Fruit fly (Drosophila melanogaster) whole organism, embryonic: ENCODE measurements around the gene CG7914.

Source experiments
- Adf1 ChIP-seq: fragments of 200-800 bp; sonication (Bioruptor generic); IDR thresholded peaks from 2 replicates; pipeline ENCODE4 v1.3.6; 2022; ENCODE audit warnings: missing biosample characterization, missing genetic modification characterization
- Asciz ChIP-seq: fragments of 200-800 bp; sonication (Bioruptor generic); optimal IDR thresholded peaks from 2 replicates; lab custom pipeline; 2017; ENCODE audit warnings: missing biosample characterization, mild to moderate bottlenecking, missing genetic modification characterization, missing genetic modification reagents
- C15 ChIP-seq: fragments of 200-800 bp; sonication (Bioruptor generic); IDR thresholded peaks from 3 replicates; pipeline ENCODE4 v1.3.6; 2022; ENCODE audit warnings: missing biosample characterization, missing genetic modification characterization
- CG11695 ChIP-seq: fragments of 200-800 bp; sonication (Bioruptor generic); IDR thresholded peaks from 3 replicates; pipeline ENCODE4 v1.3.6; 2022; ENCODE audit warnings: missing biosample characterization, missing genetic modification characterization
- CG12071 ChIP-seq: fragments of 200-800 bp; sonication (Bioruptor generic); optimal IDR thresholded peaks from 3 replicates; lab custom pipeline; 2018; ENCODE audit warnings: missing biosample characterization, mild to moderate bottlenecking, missing genetic modification characterization
- CG13296 ChIP-seq: fragments of 200-800 bp; sonication (Bioruptor generic); optimal IDR thresholded peaks from 3 replicates; lab custom pipeline; 2018; ENCODE audit warnings: missing biosample characterization, mild to moderate bottlenecking, missing genetic modification characterization
- CG2678 ChIP-seq: fragments of 200-800 bp; sonication (Bioruptor generic); optimal IDR thresholded peaks from 3 replicates; lab custom pipeline; 2019; ENCODE audit warnings: missing biosample characterization, mild to moderate bottlenecking, missing genetic modification characterization, moderate library complexity
- CG30403 ChIP-seq: fragments of 200-800 bp; sonication (Bioruptor generic); optimal IDR thresholded peaks from 3 replicates; lab custom pipeline; 2016; ENCODE audit warnings: missing biosample characterization, missing genetic modification characterization
- CG34376 ChIP-seq: fragments of 200-800 bp; sonication (Bioruptor generic); optimal IDR thresholded peaks from 2 replicates; lab custom pipeline; 2018; ENCODE audit warnings: missing biosample characterization, mild to moderate bottlenecking, missing genetic modification characterization
- CG4820 ChIP-seq: fragments of 200-800 bp; sonication (Bioruptor generic); optimal IDR thresholded peaks from 3 replicates; lab custom pipeline; 2016; ENCODE audit warnings: missing biosample characterization, missing genetic modification characterization
- CG5953 ChIP-seq: fragments of 200-800 bp; sonication (Bioruptor generic); IDR thresholded peaks from 2 replicates; pipeline ENCODE4 v1.3.6; 2022; ENCODE audit warnings: missing biosample characterization, missing genetic modification characterization
- CG6683 ChIP-seq: fragments of 200-800 bp; sonication (Bioruptor generic); optimal IDR thresholded peaks from 2 replicates; lab custom pipeline; 2017; ENCODE audit warnings: missing biosample characterization, mild to moderate bottlenecking, missing genetic modification characterization, missing genetic modification reagents
- CG6765 ChIP-seq: fragments of 200-800 bp; sonication (Bioruptor generic); optimal IDR thresholded peaks from 3 replicates; lab custom pipeline; 2017; ENCODE audit warnings: missing biosample characterization, mild to moderate bottlenecking, missing genetic modification characterization
- CG6854 ChIP-seq: fragments of 200-800 bp; sonication (Bioruptor generic); optimal IDR thresholded peaks from 3 replicates; lab custom pipeline; 2017; ENCODE audit warnings: missing biosample characterization, mild to moderate bottlenecking, missing genetic modification characterization
- CG7928 ChIP-seq: fragments of 200-800 bp; sonication (Bioruptor generic); optimal IDR thresholded peaks from 2 replicates; lab custom pipeline; 2017; ENCODE audit warnings: missing biosample characterization, mild to moderate bottlenecking, missing genetic modification characterization
- CG8089 ChIP-seq: fragments of 200-800 bp; sonication (Bioruptor generic); optimal IDR thresholded peaks from 3 replicates; lab custom pipeline; 2016; ENCODE audit warnings: missing biosample characterization, missing genetic modification characterization
- CG8290 ChIP-seq, 3 experiments: fragments of 200-800 bp; sonication (Bioruptor generic); optimal IDR thresholded peaks; 2 replicates each; lab custom pipeline; 2016 to 2019; ENCODE audit warnings: missing biosample characterization in 3 of 3, missing genetic modification characterization in 3 of 3, mild to moderate bottlenecking in 2 of 3, moderate library complexity in 1 of 3
- CG8478 ChIP-seq: fragments of >200 bp; optimal IDR thresholded peaks from 2 replicates; lab custom pipeline; 2018
- CG9609 ChIP-seq: fragments of 200-800 bp; sonication (Bioruptor generic); optimal IDR thresholded peaks from 3 replicates; lab custom pipeline; 2016; ENCODE audit warnings: missing biosample characterization, missing genetic modification characterization
- CG9727 ChIP-seq: fragments of 200-800 bp; sonication (Bioruptor generic); optimal IDR thresholded peaks from 3 replicates; lab custom pipeline; 2017; ENCODE audit warnings: missing biosample characterization, mild to moderate bottlenecking, missing genetic modification characterization
- Dbx ChIP-seq: fragments of 200-800 bp; sonication (Bioruptor generic); IDR thresholded peaks from 3 replicates; pipeline ENCODE4 v1.3.6; 2022; ENCODE audit warnings: missing biosample characterization, missing genetic modification characterization
- Doc2 ChIP-seq: fragments of 200-800 bp; sonication (Bioruptor generic); IDR thresholded peaks from 2 replicates; pipeline ENCODE4 v1.3.6; 2022; ENCODE audit warnings: missing biosample characterization, missing genetic modification characterization
- Dref ChIP-seq: fragments of 200-800 bp; sonication (Bioruptor generic); IDR thresholded peaks from 2 replicates; pipeline ENCODE4 v1.3.6; 2022; ENCODE audit warnings: missing biosample characterization, missing genetic modification characterization
- E2f2 ChIP-seq: fragments of 200-800 bp; sonication (Bioruptor generic); IDR thresholded peaks from 2 replicates; pipeline ENCODE4 v1.3.6; 2022; ENCODE audit warnings: missing biosample characterization, missing genetic modification characterization
- Ets65A ChIP-seq: fragments of 200-800 bp; sonication (Bioruptor generic); peaks from one replicate; lab custom pipeline; 2016; ENCODE audit warnings: missing biosample characterization, missing genetic modification characterization
- HHEX ChIP-seq: fragments of 200-800 bp; sonication (Bioruptor generic); optimal IDR thresholded peaks from 3 replicates; lab custom pipeline; 2017; ENCODE audit warnings: missing biosample characterization, mild to moderate bottlenecking, missing genetic modification characterization, missing genetic modification reagents
- Hr3 ChIP-seq: fragments of 200-800 bp; sonication (Bioruptor generic); optimal IDR thresholded peaks from 3 replicates; lab custom pipeline; 2016; ENCODE audit warnings: missing biosample characterization, missing genetic modification characterization
- Hr78 ChIP-seq, 2 experiments: fragments of 200-800 bp in 1 of 2; fragments of >200 bp in 1 of 2; sonication (Bioruptor generic) in 1 of 2; optimal IDR thresholded peaks; 2 replicates each; lab custom pipeline; 2017 to 2019; ENCODE audit warnings: missing biosample characterization in 2 of 2, missing genetic modification characterization in 2 of 2, mild to moderate bottlenecking in 1 of 2, moderate library complexity in 1 of 2
- Jarid2 ChIP-seq: fragments of 200-800 bp; sonication (Bioruptor generic); optimal IDR thresholded peaks from 3 replicates; lab custom pipeline; 2017; ENCODE audit warnings: mild to moderate bottlenecking, missing biosample characterization, missing genetic modification reagents, missing genetic modification characterization
- Med ChIP-seq: fragments of 200-800 bp; sonication (Bioruptor generic); peaks from one replicate; lab custom pipeline; 2016; ENCODE audit warnings: missing biosample characterization, missing genetic modification characterization, mild to moderate bottlenecking, inconsistent platforms, moderate library complexity
- Nf-YC ChIP-seq: fragments of 200-800 bp; optimal IDR thresholded peaks from 3 replicates; lab custom pipeline; 2019; ENCODE audit warnings: missing biosample characterization, mild to moderate bottlenecking, missing genetic modification characterization, moderate library complexity
- amos ChIP-seq: fragments of 200-800 bp; sonication (Bioruptor generic); IDR thresholded peaks from 2 replicates; pipeline ENCODE4 v1.3.6; 2022; ENCODE audit warnings: missing biosample characterization, missing genetic modification characterization; ENCODE audit not compliant: partially characterized antibody
- bbx ChIP-seq: fragments of 200-800 bp; sonication (Bioruptor generic); IDR thresholded peaks from 2 replicates; pipeline ENCODE4 v1.3.6; 2022; ENCODE audit warnings: missing biosample characterization, missing genetic modification characterization; ENCODE audit not compliant: partially characterized antibody
- bsh ChIP-seq, 2 experiments: fragments of 200-800 bp; sonication (Bioruptor generic); optimal IDR thresholded peaks; 2 replicates each; lab custom pipeline; 2017 to 2018; ENCODE audit warnings: mild to moderate bottlenecking in 2 of 2, missing biosample characterization in 2 of 2, missing genetic modification characterization in 2 of 2, moderate library complexity in 1 of 2
- caup ChIP-seq: fragments of 200-800 bp; sonication (Bioruptor generic); optimal IDR thresholded peaks from 3 replicates; lab custom pipeline; 2017; ENCODE audit warnings: missing biosample characterization, mild to moderate bottlenecking, missing genetic modification characterization, moderate library complexity; ENCODE audit not compliant: severe bottlenecking
- cg ChIP-seq: fragments of 200-800 bp; sonication (Bioruptor generic); optimal IDR thresholded peaks from 3 replicates; lab custom pipeline; 2019; ENCODE audit warnings: missing biosample characterization, mild to moderate bottlenecking, missing genetic modification characterization, moderate library complexity
- exex ChIP-seq: fragments of 200-800 bp; sonication (Bioruptor generic); optimal IDR thresholded peaks from 4 replicates; lab custom pipeline; 2018; ENCODE audit warnings: missing biosample characterization, mild to moderate bottlenecking, missing genetic modification characterization, moderate library complexity
- her ChIP-seq: fragments of 200-800 bp; sonication (Bioruptor generic); optimal IDR thresholded peaks from 2 replicates; lab custom pipeline; 2016; ENCODE audit warnings: missing biosample characterization, missing genetic modification characterization
- hkb ChIP-seq, 2 experiments: fragments of 200-800 bp in 1 of 2; fragments of >200 bp in 1 of 2; sonication (Bioruptor generic) in 1 of 2; IDR thresholded peaks in 1 of 2; optimal IDR thresholded peaks in 1 of 2; 2 replicates each; pipeline versions ENCODE4 v1.3.6 to Lab custom; 2017 to 2022; ENCODE audit warnings: missing biosample characterization in 1 of 2, missing genetic modification characterization in 1 of 2
- lbe ChIP-seq: fragments of 200-800 bp; sonication (Bioruptor generic); optimal IDR thresholded peaks from 2 replicates; lab custom pipeline; 2016; ENCODE audit warnings: missing biosample characterization, mild to moderate bottlenecking, missing genetic modification characterization
- pfk ChIP-seq: fragments of 200-800 bp; sonication (Bioruptor generic); optimal IDR thresholded peaks from 2 replicates; lab custom pipeline; 2018; ENCODE audit warnings: missing biosample characterization, mild to moderate bottlenecking, missing genetic modification characterization, moderate library complexity
- run ChIP-seq: fragments of 200-800 bp; sonication (Bioruptor generic); optimal IDR thresholded peaks from 3 replicates; lab custom pipeline; 2018; ENCODE audit warnings: missing biosample characterization, mild to moderate bottlenecking, missing genetic modification characterization
- shn ChIP-seq: fragments of 200-800 bp; sonication (Bioruptor generic); optimal IDR thresholded peaks from 3 replicates; lab custom pipeline; 2016; ENCODE audit warnings: missing biosample characterization, missing genetic modification characterization
- sna ChIP-seq: fragments of 200-800 bp; sonication (Bioruptor generic); IDR thresholded peaks from 2 replicates; pipeline ENCODE4 v1.3.6; 2022; ENCODE audit warnings: missing biosample characterization, missing genetic modification characterization; ENCODE audit not compliant: partially characterized antibody
- so ChIP-seq: fragments of 200-800 bp; sonication (Bioruptor generic); IDR thresholded peaks from 3 replicates; pipeline ENCODE4 v1.3.6; 2022; ENCODE audit warnings: missing biosample characterization, missing genetic modification characterization
- sob ChIP-seq: fragments of 200-800 bp; sonication (Bioruptor generic); IDR thresholded peaks from 2 replicates; pipeline ENCODE4 v1.3.6; 2022; ENCODE audit warnings: missing biosample characterization, missing genetic modification characterization
- ssp ChIP-seq: fragments of 200-800 bp; sonication (Bioruptor generic); IDR thresholded peaks from 2 replicates; pipeline ENCODE4 v1.3.6; 2022; ENCODE audit warnings: missing biosample characterization, missing genetic modification characterization

Gene CG7914

DNA sequence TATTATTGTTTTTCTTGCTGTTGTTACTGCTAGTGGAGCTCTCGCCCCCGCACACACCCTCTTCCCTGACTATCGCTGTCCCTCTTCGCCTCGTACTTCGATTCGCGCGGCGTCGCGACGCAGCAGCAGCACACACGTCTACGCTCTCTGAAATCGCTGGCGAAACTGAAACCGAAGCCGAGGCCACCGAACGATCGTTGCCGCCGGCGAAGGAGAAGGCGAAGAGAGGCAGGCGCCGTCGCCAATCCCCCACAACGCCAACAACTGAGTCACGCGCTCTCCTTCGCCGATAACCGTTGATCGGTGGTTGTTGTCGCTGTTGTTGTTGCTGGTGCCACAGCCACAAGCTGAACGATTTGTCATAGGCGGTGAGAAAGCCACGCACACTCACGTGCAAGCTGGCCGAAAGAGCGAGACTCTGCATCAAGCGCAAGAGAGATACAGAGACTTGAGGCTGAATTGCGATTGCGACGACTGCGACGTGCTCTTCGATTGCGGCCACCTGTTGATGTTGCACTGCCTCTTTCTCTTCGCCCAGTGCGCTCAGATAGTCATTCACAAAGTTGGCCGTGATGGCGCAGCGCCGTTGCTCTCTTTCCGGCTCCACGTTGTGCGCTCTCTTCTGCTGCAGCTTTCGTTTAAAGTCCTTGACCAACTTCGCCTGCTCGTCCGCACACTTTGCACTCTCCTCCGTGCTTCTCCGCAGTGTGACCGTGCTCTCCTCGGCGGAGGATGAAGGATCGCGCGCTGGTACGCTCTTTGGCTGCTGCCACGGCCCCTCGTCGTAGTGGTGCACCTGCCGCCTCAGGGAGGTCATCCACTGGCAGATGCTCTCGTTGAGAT is 39.7 kb downstream of the CG7914 start (continued):
- TF ChIP-seq so (GFP tag; lab: Robert Waterston, UW) = peak; percentile 33; the same call in 1 of the 3 replicates
- TF ChIP-seq CG12071 (GFP tag; lab: Kevin White, UChicago) = no peak
- peak; percentile 61 for TF ChIP-seq CG34376
- no peak for TF ChIP-seq ssp (GFP tag; lab: Robert Waterston, UW)
- peak; percentile 12 for TF ChIP-seq caup (GFP tag; lab: Kevin White, UChicago)
- no peak for TF ChIP-seq Doc2
- TF ChIP-seq hkb (optimal IDR thresholded peaks at IDR 0.05; lab: Kevin White, UChicago) = no peak
- TF ChIP-seq hkb (GFP tag; IDR thresholded peaks at IDR 0.05; lab: Robert Waterston, UW) = peak; percentile 23; the same call in 1 of the 2 replicates
- TF ChIP-seq CG6854 (GFP tag; lab: Kevin White, UChicago) = peak; percentile 33
- TF ChIP-seq CG11695 = no peak; the same call in 2 of the 3 replicates
- no peak for TF ChIP-seq CG5953 (GFP tag; lab: Robert Waterston, UW)
- TF ChIP-seq CG2678 (tag; lab: Kevin White, UChicago) = peak; percentile 5
- TF ChIP-seq sob = peak; percentile 40; the same call in 1 of the 2 replicates
- TF ChIP-seq sna (GFP tag; lab: Robert Waterston, UW) = 0 out of 2 replicates have a peak, but pooled peaks have one; percentile 34
- no peak for TF ChIP-seq CG7928 (GFP tag; lab: Kevin White, UChicago)
- no peak for TF ChIP-seq C15 (GFP tag; lab: Robert Waterston, UW)
- no peak for TF ChIP-seq her (GFP tag; lab: Kevin White, UChicago)
- no peak for TF ChIP-seq HHEX (GFP tag; lab: Kevin White, UChicago)
- peak; percentile 13 for TF ChIP-seq shn
- peak in 1 of 2 experiments; percentile 63 for TF ChIP-seq Hr78 (GFP tag; optimal IDR thresholded peaks at IDR 0.05; lab: Kevin White, UChicago)
- TF ChIP-seq run (tag; lab: Kevin White, UChicago) = no peak
- peak; percentile 14 for TF ChIP-seq CG6765 (GFP tag; lab: Kevin White, UChicago)
- TF ChIP-seq exex (tag; lab: Kevin White, UChicago) = peak; percentile 51
- 0 out of 2 replicates have a peak, but pooled peaks have one; percentile 13 for TF ChIP-seq E2f2 (GFP tag; lab: Robert Waterston, UW)
- TF ChIP-seq Dbx (GFP tag; lab: Robert Waterston, UW) = peak; percentile 47; the same call in 2 of the 3 replicates
- peak; percentile 48 for TF ChIP-seq Nf-YC (tag; lab: Kevin White, UChicago)
- TF ChIP-seq CG30403 (GFP tag; lab: Kevin White, UChicago) = no peak
- TF ChIP-seq amos (GFP tag; lab: Robert Waterston, UW) = peak; percentile 44; the same call in 1 of the 2 replicates
- peak; percentile 69 for TF ChIP-seq bbx (GFP tag; lab: Robert Waterston, UW)
- TF ChIP-seq Asciz (GFP tag; lab: Kevin White, UChicago) = no peak
- no peak for TF ChIP-seq Hr3 (GFP tag; lab: Kevin White, UChicago)
- TF ChIP-seq CG8478 (lab: Kevin White, UChicago) = no peak
- no peak for TF ChIP-seq pfk (GFP tag; lab: Kevin White, UChicago)
- peak; percentile 8 for TF ChIP-seq CG8089 (GFP tag; lab: Kevin White, UChicago)
- TF ChIP-seq CG13296 (GFP tag; lab: Kevin White, UChicago) = peak; percentile 26
- TF ChIP-seq CG8290 (GFP tag; optimal IDR thresholded peaks at IDR 0.05; lab: Kevin White, UChicago) = no peak
- peak in 1 of 2 experiments; percentile 70 for TF ChIP-seq CG8290 (tag; optimal IDR thresholded peaks at IDR 0.05; lab: Kevin White, UChicago)
- TF ChIP-seq CG6683 (GFP tag; lab: Kevin White, UChicago) = no peak
- peak; percentile 63 for TF ChIP-seq cg (GFP tag; lab: Kevin White, UChicago)
- TF ChIP-seq CG9727 (GFP tag; lab: Kevin White, UChicago) = no peak
- no peak for TF ChIP-seq Ets65A (GFP tag; lab: Kevin White, UChicago)
- peak; percentile 80 for TF ChIP-seq Med
- TF ChIP-seq Dref (GFP tag; lab: Robert Waterston, UW) = 0 out of 2 replicates have a peak, but pooled peaks have one; percentile 29
- no peak for TF ChIP-seq lbe
- TF ChIP-seq Jarid2 (GFP tag; lab: Kevin White, UChicago) = peak; percentile 99
- peak; percentile 9 for TF ChIP-seq CG9609 (GFP tag; lab: Kevin White, UChicago)
- no peak for TF ChIP-seq CG4820 (GFP tag; lab: Kevin White, UChicago)
- TF ChIP-seq bsh (GFP tag; optimal IDR thresholded peaks at IDR 0.05; lab: Kevin White, UChicago) = no peak
- peak; percentile 82 for TF ChIP-seq Adf1
